Worm (Caenorhabditis elegans) whole organism, young adult: Measurements from ENCODE around the gene F41B4.1.

Source experiments
- C17E4.6 ChIP-seq: fragments of 200-800 bp; sonication (Bioruptor generic); IDR thresholded peaks from 2 replicates; pipeline ENCODE4 v1.3.6; 2022; ENCODE audit warnings: missing genetic modification reagents, missing genetic modification characterization, missing compliant biosample characterization
- F57C9.4 ChIP-seq: sonication (generic microtip); optimal IDR thresholded peaks from 2 replicates; lab custom pipeline; 2017; ENCODE audit warnings: mild to moderate bottlenecking, missing genetic modification characterization, missing compliant biosample characterization
- ama-1 ChIP-seq, 3 experiments: fragments of 150-350 bp in 1 of 3; sonication (generic microtip) in 2 of 3; optimal IDR thresholded peaks; 2 replicates each; lab custom pipeline; 2014 to 2018; ENCODE audit warnings: missing biosample characterization in 2 of 3, missing genetic modification characterization in 2 of 3, missing genetic modification reagents in 2 of 3
- efl-1 ChIP-seq: fragments of 150-350 bp; optimal IDR thresholded peaks from 2 replicates; lab custom pipeline; 2014; ENCODE audit warnings: missing biosample characterization, missing genetic modification reagents, missing genetic modification characterization
- mxl-1 ChIP-seq: sonication (generic microtip); optimal IDR thresholded peaks from 2 replicates; lab custom pipeline; 2016; ENCODE audit warnings: missing genetic modification characterization, missing compliant biosample characterization
- snpc-1.1 ChIP-seq: sonication (generic microtip); optimal IDR thresholded peaks from 2 replicates; lab custom pipeline; 2017; ENCODE audit warnings: missing genetic modification characterization, mild to moderate bottlenecking, missing compliant biosample characterization, antibody characterized with exemption, moderate library complexity, missing genotype, missing genetic modification reagents; ENCODE audit not compliant: insufficient read depth
- unc-62 ChIP-seq: fragments of 150-350 bp; optimal IDR thresholded peaks from 2 replicates; lab custom pipeline; 2014; ENCODE audit warnings: missing biosample characterization, missing genetic modification reagents, missing genetic modification characterization
- zfh-2 ChIP-seq: fragments of 200-800 bp; sonication (Bioruptor generic); conservative IDR thresholded peaks from 2 replicates; pipeline ENCODE4 v1.3.6; 2022; ENCODE audit warnings: missing genetic modification reagents, missing genetic modification characterization, missing compliant biosample characterization
- zim-3 ChIP-seq: sonication (generic microtip); optimal IDR thresholded peaks from 2 replicates; lab custom pipeline; 2017; ENCODE audit warnings: mild to moderate bottlenecking, missing genetic modification characterization, moderate library complexity, missing compliant biosample characterization

DNA sequence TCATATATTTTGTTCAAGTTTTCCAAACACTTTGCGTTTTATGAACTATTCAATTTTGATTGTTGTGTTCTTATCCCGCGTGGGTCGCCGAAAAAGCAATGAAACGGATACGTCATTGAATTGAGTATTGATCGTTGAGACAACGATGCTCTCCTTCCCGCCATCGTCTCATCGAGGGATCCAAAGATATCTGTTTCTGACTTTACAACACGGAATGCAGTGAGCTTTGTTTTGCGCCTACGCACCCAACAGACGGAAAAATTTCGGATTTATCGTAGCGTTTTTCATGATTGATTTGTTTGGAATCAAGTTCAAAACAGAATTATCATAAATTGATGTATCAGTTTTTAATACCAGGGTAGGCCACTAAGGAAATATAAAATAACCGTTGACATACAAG lies 3.1 kb downstream of the F41B4.1 start:
- TF ChIP-seq F57C9.4 (no peak), zfh-2 (GFP tag; lab: Robert Waterston, UW) (no peak), zim-3 (tag; lab: Kevin White, UChicago) (no peak), snpc-1.1 (no peak), efl-1 (GFP tag; lab: Kevin White, UChicago) (no peak), ama-1 (optimal IDR thresholded peaks at IDR 0.05; lab: Kevin White, UChicago) (no peak), ama-1 (GFP tag; optimal IDR thresholded peaks at IDR 0.05; lab: Kevin White, UChicago) (no peak), unc-62 (GFP tag; lab: Kevin White, UChicago) (no peak), C17E4.6 (GFP tag; lab: Robert Waterston, UW) (no peak), mxl-1 (tag; lab: Kevin White, UChicago) (no peak)
